Worm (Caenorhabditis elegans) whole organism, L1 larva: ENCODE results near the gene mpc-1.

Source experiments
- C34B4.2 ChIP-seq: sonication (generic microtip); optimal IDR thresholded peaks from 2 replicates; lab custom pipeline; 2017; ENCODE audit warnings: mild to moderate bottlenecking, missing genetic modification characterization, missing compliant biosample characterization
- ama-1 ChIP-seq: fragments of 150-350 bp; optimal IDR thresholded peaks from 2 replicates; lab custom pipeline; 2014
- fos-1 ChIP-seq: fragments of 150-350 bp; optimal IDR thresholded peaks from 2 replicates; lab custom pipeline; 2014; ENCODE audit warnings: missing biosample characterization, missing genetic modification characterization
- lin-15B ChIP-seq: fragments of 150-350 bp; sonication (generic microtip); optimal IDR thresholded peaks from 3 replicates; lab custom pipeline; 2014; ENCODE audit warnings: missing biosample characterization, missing genetic modification characterization
- lsy-2 ChIP-seq, 2 experiments: fragments of 150-350 bp; optimal IDR thresholded peaks; 2 replicates each; lab custom pipeline; 2014; ENCODE audit warnings: missing biosample characterization in 2 of 2, missing genetic modification characterization in 2 of 2
- nhr-237 ChIP-seq: fragments of 150-350 bp; optimal IDR thresholded peaks from 2 replicates; lab custom pipeline; 2014; ENCODE audit warnings: missing biosample characterization, missing genetic modification characterization
- sup-37 ChIP-seq: fragments of 200-800 bp; sonication (Bioruptor generic); optimal IDR thresholded peaks from 2 replicates; lab custom pipeline; 2018; ENCODE audit warnings: mild to moderate bottlenecking, missing genetic modification characterization, missing compliant biosample characterization
- ztf-11 ChIP-seq, 2 experiments: sonication (generic microtip); optimal IDR thresholded peaks; 2 replicates each; lab custom pipeline; 2016 to 2017; ENCODE audit warnings: missing genetic modification characterization in 2 of 2, missing biosample characterization in 1 of 2, missing compliant biosample characterization in 1 of 2

ce11 chrIII:4394496-4394895, 18.8 kb upstream of the mpc-1 start, which contains the start of gene R07E5.4:
- TF ChIP-seq sup-37 (GFP tag; lab: Kevin White, UChicago) (no peak), fos-1 (no peak), ama-1 (lab: Kevin White, UChicago) (no peak), lin-15B (tag; lab: Kevin White, UChicago) (no peak), nhr-237 (tag; lab: Kevin White, UChicago) (no peak), ztf-11 (tag; optimal IDR thresholded peaks at IDR 0.05; lab: Kevin White, UChicago) (no peak), lsy-2 (tag; optimal IDR thresholded peaks at IDR 0.05; lab: Kevin White, UChicago) (no peak), C34B4.2 (tag; lab: Kevin White, UChicago) (no peak)
